Worm (Caenorhabditis elegans): ENCODE data around the gene F01D5.8.

ce11 chrII:14036724-14037483 is 26.4 kb downstream of the F01D5.8 start:
- TF ChIP-seq nhr-76 (tag; optimal IDR thresholded peaks at IDR 0.05) (no peak), hmg-11 (tag; optimal IDR thresholded peaks at IDR 0.05) (peak; percentile 10)
